Worm (Caenorhabditis elegans): ENCODE measurements around the gene bus-5.

The bus-5 gene

ce11 chrX:2138923-2139322 lies 26.0 kb upstream of the bus-5 start:
- TF ChIP-seq ama-1 (optimal IDR thresholded peaks at IDR 0.05) (no peak), dmd-6 (GFP tag; IDR thresholded peaks at IDR 0.05) (no peak), unc-62 (GFP tag; optimal IDR thresholded peaks at IDR 0.05 in 1 of 2) (peak in 1 of 2 experiments; percentile 39), unc-62 (tag; optimal IDR thresholded peaks at IDR 0.05) (no peak), Y5F2A.4 (GFP tag; optimal IDR thresholded peaks at IDR 0.05) (no peak), hif-1 (tag; optimal IDR thresholded peaks at IDR 0.05) (peak in 1 of 2 experiments; percentile 9), F37D6.2 (tag; optimal IDR thresholded peaks at IDR 0.05) (no peak), madf-9 (GFP tag; conservative IDR thresholded peaks at IDR 0.05) (no peak), lin-38 (GFP tag; IDR thresholded peaks at IDR 0.05) (no peak), nhr-111 (GFP tag; optimal IDR thresholded peaks at IDR 0.05) (no peak), nhr-11 (tag; optimal IDR thresholded peaks at IDR 0.05) (peak; percentile 58), cey-2 (tag; optimal IDR thresholded peaks at IDR 0.05; ENCODE audit: borderline replicate concordance, insufficient read depth) (no peak), ztf-7 (tag; optimal IDR thresholded peaks at IDR 0.05) (no peak), unc-39 (tag; optimal IDR thresholded peaks at IDR 0.05) (no peak), nhr-102 (tag; optimal IDR thresholded peaks at IDR 0.05) (no peak), ceh-62 (tag; optimal IDR thresholded peaks at IDR 0.05) (no peak), rbr-2 (tag; optimal IDR thresholded peaks at IDR 0.05) (no peak), F49E8.2 (tag; optimal IDR thresholded peaks at IDR 0.05; ENCODE audit: borderline replicate concordance) (no peak), F44E2.7 (GFP tag; IDR thresholded peaks at IDR 0.05) (no peak), hlh-30 (tag; optimal IDR thresholded peaks at IDR 0.05; ENCODE audit: insufficient read depth) (peak; percentile 13), daf-16 (GFP tag; optimal IDR thresholded peaks at IDR 0.05) (peak in 1 of 2 experiments; percentile 10), daf-16 (tag; optimal IDR thresholded peaks at IDR 0.05) (no peak), saeg-2 (GFP tag; IDR thresholded peaks at IDR 0.05) (no peak), mdt-29 (GFP tag; IDR thresholded peaks at IDR 0.05) (no peak), gei-8 (GFP tag; optimal IDR thresholded peaks at IDR 0.05) (no peak), nhr-25 (tag; optimal IDR thresholded peaks at IDR 0.05; ENCODE audit: borderline replicate concordance, insufficient read depth) (no peak), fkh-10 (GFP tag; optimal IDR thresholded peaks at IDR 0.05) (peak; percentile 67), sdz-12 (GFP tag; optimal IDR thresholded peaks at IDR 0.05) (no peak), ceh-28 (tag; optimal IDR thresholded peaks at IDR 0.05) (no peak), nhr-76 (tag; optimal IDR thresholded peaks at IDR 0.05) (no peak), lin-39 (tag; optimal IDR thresholded peaks at IDR 0.05) (no peak), hlh-11 (tag; optimal IDR thresholded peaks at IDR 0.05) (peak; percentile 43), ZK546.5 (tag; optimal IDR thresholded peaks at IDR 0.05) (no peak), pqm-1 (tag; optimal IDR thresholded peaks at IDR 0.05) (no peak), zip-11 (GFP tag; IDR thresholded peaks at IDR 0.05) (no peak), skn-1 (tag; optimal IDR thresholded peaks at IDR 0.05) (no peak), unc-130 (GFP tag; optimal IDR thresholded peaks at IDR 0.05) (no peak), aha-1 (tag) (no peak), duxl-1 (tag; optimal IDR thresholded peaks at IDR 0.05; ENCODE audit: poor library complexity) (no peak), ces-1 (GFP tag; optimal IDR thresholded peaks at IDR 0.05) (no peak), egl-43 (GFP tag; IDR thresholded peaks at IDR 0.05) (no peak), F10B5.3 (tag; optimal IDR thresholded peaks at IDR 0.05) (no peak), R02D3.7 (tag; optimal IDR thresholded peaks at IDR 0.05) (no peak), ztf-11 (tag; optimal IDR thresholded peaks at IDR 0.05) (no peak), nhr-41 (GFP tag; IDR thresholded peaks at IDR 0.05) (no peak), pha-4 (GFP tag; IDR thresholded peaks at IDR 0.05) (no peak), pha-4 (tag; optimal IDR thresholded peaks at IDR 0.05) (no peak), attf-4 (tag; optimal IDR thresholded peaks at IDR 0.05) (no peak), T26A8.4 (GFP tag; IDR thresholded peaks at IDR 0.05) (no peak), mdl-1 (tag; optimal IDR thresholded peaks at IDR 0.05) (peak in 1 of 2 experiments; percentile 15), nhr-77 (tag; optimal IDR thresholded peaks at IDR 0.05) (no peak), mes-2 (tag; optimal IDR thresholded peaks at IDR 0.05; ENCODE audit: poor library complexity, severe bottlenecking) (no peak), dmd-8 (GFP tag; IDR thresholded peaks at IDR 0.05) (no peak)

Data from whole organism, L4 larva.